Fruit fly (Drosophila melanogaster): Measurements from ENCODE around the gene Ir10a.

The Ir10a gene

DNA sequence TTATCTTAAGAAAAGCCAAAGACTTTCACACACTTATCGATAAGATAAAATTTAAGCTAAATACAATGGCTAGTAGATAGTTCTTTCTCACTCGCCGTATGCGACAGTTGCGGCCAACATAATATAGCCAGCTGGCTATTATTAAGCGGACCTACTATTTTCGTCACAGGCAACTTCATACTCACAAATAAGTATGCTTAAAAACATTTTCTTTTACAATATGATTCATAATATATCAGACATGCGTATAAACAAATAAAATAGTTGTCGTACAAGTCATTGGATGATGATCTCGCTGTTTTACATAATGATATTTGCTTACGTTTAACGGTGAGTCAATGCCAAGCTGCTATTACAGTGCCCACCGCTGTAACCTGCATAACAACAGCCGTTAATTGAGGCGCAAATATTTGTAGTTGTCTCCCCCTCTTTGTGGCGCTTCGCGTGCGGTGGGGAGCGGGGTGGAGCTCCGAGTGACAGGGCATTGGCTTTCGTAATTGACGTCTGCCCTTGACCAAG is 15.3 kb upstream of the Ir10a start (continued):
- TF ChIP-seq Nf-YA (GFP tag; IDR thresholded peaks at IDR 0.05) (no peak), E2f2 (GFP tag; IDR thresholded peaks at IDR 0.05) (peak; percentile 34; the same call in 1 of the 2 replicates), rib (GFP tag; IDR thresholded peaks at IDR 0.05) (peak; percentile 33; the same call in 1 of the 2 replicates), Six4 (GFP tag; optimal IDR thresholded peaks at IDR 0.05) (peak; percentile 26), row (GFP tag; IDR thresholded peaks at IDR 0.05) (peak; percentile 78), wek (GFP tag; optimal IDR thresholded peaks at IDR 0.05) (peak; percentile 53), HmgD (GFP tag; optimal IDR thresholded peaks at IDR 0.05) (peak; percentile 7), Kr (GFP tag; optimal IDR thresholded peaks at IDR 0.05) (no peak), Stat92E (GFP tag; optimal IDR thresholded peaks at IDR 0.05) (no peak), CG1603 (tag; optimal IDR thresholded peaks at IDR 0.05) (no peak), CG8281 (tag; optimal IDR thresholded peaks at IDR 0.05) (peak; percentile 26), CG7271 (tag; optimal IDR thresholded peaks at IDR 0.05) (no peak), chif (GFP tag; optimal IDR thresholded peaks at IDR 0.05) (peak; percentile 23 to 64), CG14441 (GFP tag; IDR thresholded peaks at IDR 0.05) (peak; percentile 65), CG3163 (GFP tag; optimal IDR thresholded peaks at IDR 0.05) (peak; percentile 32), CG34422 (GFP tag; IDR thresholded peaks at IDR 0.05) (peak; percentile 62), Pdp1 (GFP tag; optimal IDR thresholded peaks at IDR 0.05) (peak; percentile 67 to 88), Hmx (GFP tag; optimal IDR thresholded peaks at IDR 0.05) (peak; percentile 45), CG3726 (GFP tag; IDR thresholded peaks at IDR 0.05) (no peak), vnd (GFP tag; IDR thresholded peaks at IDR 0.05; ENCODE audit: partially characterized antibody) (no peak), gsb (GFP tag; IDR thresholded peaks at IDR 0.05) (peak; percentile 40; the same call in 1 of the 2 replicates), CG11504 (tag; optimal IDR thresholded peaks at IDR 0.05) (peak; percentile 79), Sry-β (GFP tag; optimal IDR thresholded peaks at IDR 0.05) (no peak), HLH54F (GFP tag; optimal IDR thresholded peaks at IDR 0.05) (peak; percentile 47), CG9215 (GFP tag; IDR thresholded peaks at IDR 0.05) (peak; percentile 56), ken (GFP tag; IDR thresholded peaks at IDR 0.05) (no peak; the same call in 2 of the 3 replicates), bsh (GFP tag; optimal IDR thresholded peaks at IDR 0.05) (peak; percentile 8 to 68), Ada2b (GFP tag; IDR thresholded peaks at IDR 0.05) (peak; percentile 31; the same call in 1 of the 2 replicates), CG2678 (tag; optimal IDR thresholded peaks at IDR 0.05) (peak; percentile 84), CG14014 (GFP tag; IDR thresholded peaks at IDR 0.05) (peak; percentile 72), dysf (GFP tag; IDR thresholded peaks at IDR 0.05) (peak; percentile 77), CG13894 (tag; optimal IDR thresholded peaks at IDR 0.05) (peak; percentile 39), sna (GFP tag; IDR thresholded peaks at IDR 0.05; ENCODE audit: partially characterized antibody) (no peak), CG32772 (GFP tag; IDR thresholded peaks at IDR 0.05) (peak; percentile 51; the same call in 1 of the 2 replicates), BEAF-32 (GFP tag; optimal IDR thresholded peaks at IDR 0.05) (no peak), mirr (GFP tag; optimal IDR thresholded peaks at IDR 0.05) (peak; percentile 82), Dad (GFP tag; optimal IDR thresholded peaks at IDR 0.05) (peak; percentile 9), CG12769 (tag; optimal IDR thresholded peaks at IDR 0.05) (no peak), stc (GFP tag; IDR thresholded peaks at IDR 0.05) (peak; percentile 67), CG17612 (GFP tag; IDR thresholded peaks at IDR 0.05) (no peak), CG16815 (GFP tag; optimal IDR thresholded peaks at IDR 0.05) (peak; percentile 22), Adf1 (GFP tag; IDR thresholded peaks at IDR 0.05) (no peak), hkb (optimal IDR thresholded peaks at IDR 0.05) (no peak), hkb (GFP tag; IDR thresholded peaks at IDR 0.05) (peak; percentile 72), CG6791 (GFP tag; IDR thresholded peaks at IDR 0.05; ENCODE audit: partially characterized antibody) (no peak), HLH4C (GFP tag; IDR thresholded peaks at IDR 0.05; ENCODE audit: partially characterized antibody) (no peak), CG18262 (tag; optimal IDR thresholded peaks at IDR 0.05) (peak; percentile 57), run (tag; optimal IDR thresholded peaks at IDR 0.05) (peak; percentile 47), Aef1 (GFP tag; IDR thresholded peaks at IDR 0.05) (peak; percentile 50), crp (GFP tag; optimal IDR thresholded peaks at IDR 0.05) (peak in 1 of 2 experiments; percentile 15)
